Worm (Caenorhabditis elegans) whole organism, L4/young adult: Measurements from ENCODE around the gene bec-1.

Source experiments
- W03F9.2 ChIP-seq: fragments of 150-350 bp; optimal IDR thresholded peaks from 2 replicates; lab custom pipeline; 2014; ENCODE audit warnings: missing biosample characterization, missing genetic modification characterization
- him-1 ChIP-seq: sonication (generic microtip); optimal IDR thresholded peaks from 2 replicates; lab custom pipeline; 2016; ENCODE audit warnings: missing genotype, missing genetic modification reagents, missing genetic modification characterization, missing compliant biosample characterization

- no peak for TF ChIP-seq W03F9.2 (tag; lab: Kevin White, UChicago)
- TF ChIP-seq him-1 (tag; lab: Kevin White, UChicago) = no peak
These were observed 9.5 kb downstream of the bec-1 start for ce11 chrIV:5654693-5655092.
